Fruit fly (Drosophila melanogaster): ENCODE data around the gene CAH1.
A peak's percentile ranks its signal among the peaks of the same experiment; 100 is the strongest.

DNA sequence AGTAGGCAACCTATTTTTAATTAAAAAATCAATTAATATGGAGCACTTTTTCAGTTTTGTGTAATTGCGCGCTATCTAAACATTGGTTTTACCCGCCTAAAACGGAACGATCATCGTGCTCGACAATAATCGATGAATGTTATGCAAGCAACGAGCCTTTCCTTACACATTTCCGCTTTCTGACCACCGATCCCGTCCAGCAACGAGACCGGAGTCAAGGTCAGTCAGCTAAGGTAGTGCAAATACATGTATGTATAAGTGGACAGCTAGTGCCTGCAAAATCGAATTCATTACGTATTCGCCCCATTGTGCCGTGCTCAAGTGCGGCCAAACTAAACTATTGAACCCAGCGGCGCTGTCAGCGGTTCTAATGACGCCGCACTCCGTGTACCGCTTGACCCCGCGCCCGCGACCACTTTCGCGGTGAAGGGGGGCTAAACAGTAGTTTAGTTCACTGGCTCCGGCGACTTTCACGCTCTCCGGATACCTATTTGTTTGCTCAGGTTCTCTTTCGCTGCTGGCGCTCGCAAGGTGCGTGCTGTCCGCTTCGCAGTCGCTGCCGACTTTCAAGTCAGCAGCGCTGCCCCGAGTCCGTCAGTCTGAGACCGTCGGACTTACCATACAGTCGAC is at the start of gene CAH1:
- TF ChIP-seq CG12768 (GFP tag; optimal IDR thresholded peaks at IDR 0.05) (peak; percentile 70), cnc (optimal IDR thresholded peaks at IDR 0.05) (peak in 1 of 2 experiments; percentile 37), CG11617 (GFP tag; optimal IDR thresholded peaks at IDR 0.05) (no peak), Clk (GFP tag; optimal IDR thresholded peaks at IDR 0.05) (no peak), CG5204 (GFP tag; optimal IDR thresholded peaks at IDR 0.05) (no peak)

Measured in whole organism, adult.